Fruit fly (Drosophila melanogaster) whole organism, adult: ENCODE data around the gene Ir75c.

ENCODE experiments used
- CG11617 ChIP-seq: fragments of 200-800 bp; sonication (Bioruptor generic); optimal IDR thresholded peaks from 2 replicates; lab custom pipeline; 2017; ENCODE audit warnings: mild to moderate bottlenecking, missing biosample characterization, missing genetic modification reagents, missing genetic modification characterization
- CG12768 ChIP-seq: fragments of 200-800 bp; sonication (Bioruptor generic); optimal IDR thresholded peaks from 2 replicates; lab custom pipeline; 2017; ENCODE audit warnings: missing biosample characterization, missing genetic modification characterization, mild to moderate bottlenecking, moderate library complexity, missing genetic modification reagents
- CG33017 ChIP-seq: fragments of 200-800 bp; sonication (Bioruptor generic); optimal IDR thresholded peaks from 2 replicates; lab custom pipeline; 2018; ENCODE audit warnings: missing biosample characterization, mild to moderate bottlenecking, missing genetic modification characterization, moderate library complexity
- CG5204 ChIP-seq: fragments of 200-800 bp; sonication (Bioruptor generic); optimal IDR thresholded peaks from 2 replicates; lab custom pipeline; 2016; ENCODE audit warnings: missing biosample characterization, missing genetic modification characterization
- CG7045 ChIP-seq: fragments of 200-800 bp; sonication (Bioruptor generic); optimal IDR thresholded peaks from 2 replicates; lab custom pipeline; 2017; ENCODE audit warnings: missing biosample characterization, mild to moderate bottlenecking, missing genetic modification characterization
- CG7101 ChIP-seq: fragments of 200-800 bp; sonication (Bioruptor generic); optimal IDR thresholded peaks from 2 replicates; lab custom pipeline; 2018; ENCODE audit warnings: missing biosample characterization, mild to moderate bottlenecking, missing genetic modification characterization, moderate library complexity
- Mnt ChIP-seq: fragments of 200-800 bp; sonication (Bioruptor generic); optimal IDR thresholded peaks from 2 replicates; lab custom pipeline; 2016; ENCODE audit warnings: missing biosample characterization, mild to moderate bottlenecking, missing genetic modification characterization
- bab1 ChIP-seq: fragments of 200-800 bp; sonication (Bioruptor generic); optimal IDR thresholded peaks from 3 replicates; lab custom pipeline; 2019; ENCODE audit warnings: missing biosample characterization, mild to moderate bottlenecking, missing genetic modification characterization, moderate library complexity
- kay ChIP-seq: fragments of 200-800 bp; sonication (Bioruptor generic); peaks from one replicate; lab custom pipeline; 2016; ENCODE audit warnings: missing biosample characterization, missing genetic modification characterization, borderline replicate concordance
- ovo ChIP-seq: fragments of 200-800 bp; sonication (Bioruptor generic); optimal IDR thresholded peaks from 2 replicates; lab custom pipeline; 2016; ENCODE audit warnings: missing biosample characterization, missing genetic modification characterization
- pad ChIP-seq: fragments of 200-800 bp; sonication (Bioruptor generic); optimal IDR thresholded peaks from 3 replicates; lab custom pipeline; 2017; ENCODE audit warnings: missing biosample characterization, missing genetic modification characterization, mild to moderate bottlenecking, moderate library complexity, missing genetic modification reagents
- tj ChIP-seq: fragments of 200-800 bp; sonication (Bioruptor generic); optimal IDR thresholded peaks from 3 replicates; lab custom pipeline; 2017; ENCODE audit warnings: missing biosample characterization, mild to moderate bottlenecking, missing genetic modification characterization, moderate library complexity
- toe ChIP-seq: fragments of 200-800 bp; sonication (Bioruptor generic); optimal IDR thresholded peaks from 2 replicates; lab custom pipeline; 2016; ENCODE audit warnings: missing biosample characterization, missing genetic modification characterization

DNA sequence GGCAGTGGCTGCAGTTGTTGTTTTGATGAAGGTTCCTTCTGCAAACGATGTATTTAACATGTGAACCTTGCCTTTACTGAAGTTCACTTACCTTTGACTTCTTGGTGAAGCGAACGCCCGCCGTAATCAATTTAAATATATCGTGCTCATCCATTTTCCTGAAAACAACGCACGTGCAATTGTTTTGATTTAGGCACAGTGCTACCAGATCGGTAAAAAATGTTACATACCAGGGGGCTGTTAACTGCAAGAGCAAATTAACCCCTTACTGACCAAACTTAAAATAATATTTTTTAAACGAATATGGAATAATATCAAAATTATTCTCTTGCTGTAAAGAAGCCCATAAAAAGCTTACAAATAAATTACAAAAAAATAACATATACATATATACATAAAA, 18.1 kb downstream of the Ir75c start, which contains the start of gene ais:
- TF ChIP-seq CG7045 (no peak), Mnt (peak; percentile 98), CG5204 (GFP tag; lab: Kevin White, UChicago) (peak; percentile 32), kay (GFP tag; lab: Kevin White, UChicago) (no peak), CG33017 (tag; lab: Kevin White, UChicago) (no peak), tj (GFP tag; lab: Kevin White, UChicago) (no peak), pad (no peak), CG12768 (GFP tag; lab: Kevin White, UChicago) (no peak), bab1 (GFP tag; lab: Kevin White, UChicago) (no peak), ovo (no peak), toe (GFP tag; lab: Kevin White, UChicago) (peak; percentile 40), CG7101 (tag; lab: Kevin White, UChicago) (peak; percentile 55), CG11617 (GFP tag; lab: Kevin White, UChicago) (peak; percentile 20)
